Fruit fly (Drosophila melanogaster): ENCODE results near the gene CG44215.

The CG44215 gene

dm6 chr3R:14151840-14152239 lies 2.4 kb downstream of the CG44215 start, which contains the start of gene CG14355:
Gene CG14355 (minus strand): TSS chr3R:14151940.
- TF ChIP-seq Hr96 (GFP tag; optimal IDR thresholded peaks at IDR 0.05) (no peak), tj (GFP tag; optimal IDR thresholded peaks at IDR 0.05) (no peak), CG7045 (GFP tag; optimal IDR thresholded peaks at IDR 0.05) (no peak), Mnt (GFP tag; optimal IDR thresholded peaks at IDR 0.05) (no peak), cnc (optimal IDR thresholded peaks at IDR 0.05) (no peak), bab1 (GFP tag; optimal IDR thresholded peaks at IDR 0.05) (no peak), CG12768 (GFP tag; optimal IDR thresholded peaks at IDR 0.05) (no peak)

- TF ChIP-seq kay (GFP tag; ENCODE audit: borderline replicate concordance), result no peak
Observed at dm6 chr3R:14140912-14141311, 13.3 kb downstream of the CG44215 start.

dm6 chr3R:14131972-14132371 lies 22.3 kb downstream of the CG44215 start, which contains the start of gene CG14356:
Gene CG14356 (minus strand): TSS chr3R:14132072.
- no peak for TF ChIP-seq CG7045 (GFP tag; optimal IDR thresholded peaks at IDR 0.05)
- no peak for TF ChIP-seq CG7101 (tag; optimal IDR thresholded peaks at IDR 0.05)
- TF ChIP-seq kay (GFP tag; ENCODE audit: borderline replicate concordance), result no peak
- TF ChIP-seq cnc (optimal IDR thresholded peaks at IDR 0.05), result no peak
- no peak for TF ChIP-seq Mnt (GFP tag; optimal IDR thresholded peaks at IDR 0.05)
- TF ChIP-seq Crg-1 (GFP tag; optimal IDR thresholded peaks at IDR 0.05), result no peak
- TF ChIP-seq CG5204 (GFP tag; optimal IDR thresholded peaks at IDR 0.05), result no peak
- no peak for TF ChIP-seq pad (GFP tag; optimal IDR thresholded peaks at IDR 0.05)
- TF ChIP-seq CG12768 (GFP tag; optimal IDR thresholded peaks at IDR 0.05), result no peak

- TF ChIP-seq cic (GFP tag; optimal IDR thresholded peaks at IDR 0.05) (peak; percentile 61), CG11617 (GFP tag; optimal IDR thresholded peaks at IDR 0.05) (peak; percentile 94), ovo (GFP tag; optimal IDR thresholded peaks at IDR 0.05) (peak; percentile 93), Mnt (GFP tag; optimal IDR thresholded peaks at IDR 0.05) (peak; percentile 86), CG12768 (GFP tag; optimal IDR thresholded peaks at IDR 0.05) (peak; percentile 96), Crg-1 (GFP tag; optimal IDR thresholded peaks at IDR 0.05) (peak; percentile 96), CG14711 (tag; optimal IDR thresholded peaks at IDR 0.05) (peak; percentile 92), Hr96 (GFP tag; optimal IDR thresholded peaks at IDR 0.05) (peak; percentile 74), CG33017 (tag; optimal IDR thresholded peaks at IDR 0.05) (peak; percentile 92), CG7045 (GFP tag; optimal IDR thresholded peaks at IDR 0.05) (peak; percentile 95), tj (GFP tag; optimal IDR thresholded peaks at IDR 0.05) (peak; percentile 72), kay (GFP tag; ENCODE audit: borderline replicate concordance) (no peak), CG5204 (GFP tag; optimal IDR thresholded peaks at IDR 0.05) (peak; percentile 77), Clk (GFP tag; optimal IDR thresholded peaks at IDR 0.05) (peak; percentile 92), CG1620 (GFP tag; optimal IDR thresholded peaks at IDR 0.05) (peak; percentile 79), toe (GFP tag; optimal IDR thresholded peaks at IDR 0.05) (peak; percentile 87), pad (GFP tag; optimal IDR thresholded peaks at IDR 0.05) (peak; percentile 90), CG7101 (tag; optimal IDR thresholded peaks at IDR 0.05) (peak; percentile 96), bab1 (GFP tag; optimal IDR thresholded peaks at IDR 0.05) (peak; percentile 93), cnc (optimal IDR thresholded peaks at IDR 0.05) (no peak)
Observed at dm6 chr3R:14125479-14126121, 28.6 kb downstream of the CG44215 start, which contains the start of the genes 140up and Polr2B. Gene 140up (minus strand): TSS chr3R:14125548. Gene Polr2B (plus strand): TSS chr3R:14125791.

- peak; percentile 86 for TF ChIP-seq Crg-1 (GFP tag; optimal IDR thresholded peaks at IDR 0.05)
- TF ChIP-seq bab1 (GFP tag; optimal IDR thresholded peaks at IDR 0.05), result peak; percentile 68
- TF ChIP-seq ovo (GFP tag; optimal IDR thresholded peaks at IDR 0.05), result peak; percentile 56
- peak; percentile 50 for TF ChIP-seq CG7045 (GFP tag; optimal IDR thresholded peaks at IDR 0.05)
- peak; percentile 28 for TF ChIP-seq tj (GFP tag; optimal IDR thresholded peaks at IDR 0.05)
- peak; percentile 67 for TF ChIP-seq pad (GFP tag; optimal IDR thresholded peaks at IDR 0.05)
- TF ChIP-seq cnc (optimal IDR thresholded peaks at IDR 0.05), result no peak
- TF ChIP-seq Mnt (GFP tag; optimal IDR thresholded peaks at IDR 0.05), result peak; percentile 66
- TF ChIP-seq CG12768 (GFP tag; optimal IDR thresholded peaks at IDR 0.05), result peak; percentile 69
- TF ChIP-seq Hr96 (GFP tag; optimal IDR thresholded peaks at IDR 0.05), result peak; percentile 50
- TF ChIP-seq toe (GFP tag; optimal IDR thresholded peaks at IDR 0.05), result peak; percentile 66
- no peak for TF ChIP-seq Clk (GFP tag; optimal IDR thresholded peaks at IDR 0.05)
- TF ChIP-seq kay (GFP tag; ENCODE audit: borderline replicate concordance), result peak; percentile 93
- TF ChIP-seq CG11617 (GFP tag; optimal IDR thresholded peaks at IDR 0.05), result peak; percentile 54
- TF ChIP-seq CG5204 (GFP tag; optimal IDR thresholded peaks at IDR 0.05), result peak; percentile 79
- TF ChIP-seq cic (GFP tag; optimal IDR thresholded peaks at IDR 0.05), result peak; percentile 33
- TF ChIP-seq CG14711 (tag; optimal IDR thresholded peaks at IDR 0.05), result peak; percentile 79
- TF ChIP-seq CG33017 (tag; optimal IDR thresholded peaks at IDR 0.05), result peak; percentile 43
- TF ChIP-seq CG7101 (tag; optimal IDR thresholded peaks at IDR 0.05), result peak; percentile 79
- TF ChIP-seq CG1620 (GFP tag; optimal IDR thresholded peaks at IDR 0.05), result peak; percentile 86
Observed at dm6 chr3R:14122347-14122812, 31.9 kb downstream of the CG44215 start, which contains the start of the genes Abi and twf. Gene Abi (minus strand): TSS chr3R:14122420. Gene twf (plus strand): TSS chr3R:14122654.

- TF ChIP-seq tj (GFP tag; optimal IDR thresholded peaks at IDR 0.05) (no peak), CG5204 (GFP tag; optimal IDR thresholded peaks at IDR 0.05) (no peak), Crg-1 (GFP tag; optimal IDR thresholded peaks at IDR 0.05) (no peak), pad (GFP tag; optimal IDR thresholded peaks at IDR 0.05) (no peak), ovo (GFP tag; optimal IDR thresholded peaks at IDR 0.05) (no peak), Hr96 (GFP tag; optimal IDR thresholded peaks at IDR 0.05) (no peak), CG14711 (tag; optimal IDR thresholded peaks at IDR 0.05) (no peak), CG11617 (GFP tag; optimal IDR thresholded peaks at IDR 0.05) (no peak), bab1 (GFP tag; optimal IDR thresholded peaks at IDR 0.05) (no peak), cnc (optimal IDR thresholded peaks at IDR 0.05) (no peak)
Observed at dm6 chr3R:14118350-14118749, 35.9 kb downstream of the CG44215 start, which contains the start of gene Kif19A. Gene Kif19A (minus strand): TSS chr3R:14118450.

All from whole organism, adult.